Worm (Caenorhabditis elegans): ENCODE measurements around the gene plc-1.

plc-1 gene

DNA sequence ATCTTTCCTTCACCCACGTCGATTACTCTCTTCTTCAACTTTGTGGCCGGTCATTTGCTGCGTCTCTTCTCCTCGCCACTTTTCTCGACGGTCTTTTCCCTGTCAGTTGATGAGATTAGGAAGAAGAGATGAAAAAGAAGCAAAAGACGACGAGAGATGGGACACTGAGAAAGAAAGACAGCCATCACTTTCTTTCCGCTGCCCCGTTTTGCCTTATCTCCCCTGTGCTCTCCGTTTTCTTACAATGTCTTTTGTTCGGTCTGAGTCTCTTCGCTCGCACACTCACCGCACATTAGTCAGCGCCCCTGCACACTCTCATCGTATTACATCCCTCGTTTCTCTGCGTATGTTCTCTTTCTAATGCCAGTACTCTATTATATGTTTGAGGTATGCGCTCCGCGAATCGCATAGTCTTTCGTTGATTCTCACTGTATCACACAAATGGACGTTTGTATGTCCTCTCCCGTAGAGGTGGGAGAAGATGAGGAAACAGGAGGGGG, 72.3 kb downstream of the plc-1 start (continued):
- TF ChIP-seq dve-1 (tag; optimal IDR thresholded peaks at IDR 0.05) = peak; percentile 77
- TF ChIP-seq ceh-9 (tag; optimal IDR thresholded peaks at IDR 0.05) = no peak
- TF ChIP-seq ceh-22 (tag; optimal IDR thresholded peaks at IDR 0.05) = peak; percentile 76
- peak; percentile 100 for TF ChIP-seq unc-55 (GFP tag; optimal IDR thresholded peaks at IDR 0.05)
- TF ChIP-seq nhr-232 (tag; optimal IDR thresholded peaks at IDR 0.05) = no peak
- no peak for TF ChIP-seq hlh-13 (GFP tag; optimal IDR thresholded peaks at IDR 0.05)
- TF ChIP-seq ceh-30 (tag; optimal IDR thresholded peaks at IDR 0.05) = no peak
- peak; percentile 81 for TF ChIP-seq ceh-14 (tag; optimal IDR thresholded peaks at IDR 0.05)
- TF ChIP-seq lim-6 (tag; optimal IDR thresholded peaks at IDR 0.05) = peak; percentile 38
- no peak for TF ChIP-seq odd-2 (tag; optimal IDR thresholded peaks at IDR 0.05)
- TF ChIP-seq npax-4 (tag; optimal IDR thresholded peaks at IDR 0.05) = no peak
- peak; percentile 100 for TF ChIP-seq unc-42 (tag; optimal IDR thresholded peaks at IDR 0.05)
- TF ChIP-seq ceh-48 (tag; optimal IDR thresholded peaks at IDR 0.05) = peak; percentile 58
- TF ChIP-seq che-1 (tag; optimal IDR thresholded peaks at IDR 0.05) = no peak
- peak; percentile 94 for TF ChIP-seq tbx-2 (tag; optimal IDR thresholded peaks at IDR 0.05)
- peak; percentile 92 for TF ChIP-seq rnt-1 (tag; optimal IDR thresholded peaks at IDR 0.05)
- peak; percentile 92 for TF ChIP-seq hlh-30 (tag; optimal IDR thresholded peaks at IDR 0.05; ENCODE audit: insufficient read depth)
- peak; percentile 15 for TF ChIP-seq madf-2 (tag; optimal IDR thresholded peaks at IDR 0.05)
- TF ChIP-seq pag-3 (tag; optimal IDR thresholded peaks at IDR 0.05; ENCODE audit: borderline replicate concordance) = no peak
- no peak for TF ChIP-seq hlh-15 (tag; optimal IDR thresholded peaks at IDR 0.05)
- peak; percentile 85 for TF ChIP-seq sdc-2 (tag; optimal IDR thresholded peaks at IDR 0.05)
- TF ChIP-seq mec-3 (tag; optimal IDR thresholded peaks at IDR 0.05; ENCODE audit: borderline replicate concordance) = no peak
- no peak for TF ChIP-seq Y22D7AL.16 (tag; optimal IDR thresholded peaks at IDR 0.05)
- TF ChIP-seq ahr-1 (tag; optimal IDR thresholded peaks at IDR 0.05) = no peak
- peak; percentile 95 for TF ChIP-seq F13H6.1 (tag; optimal IDR thresholded peaks at IDR 0.05)
- TF ChIP-seq fax-1 (tag; optimal IDR thresholded peaks at IDR 0.05) = peak; percentile 55
- no peak for TF ChIP-seq pha-4 (tag; optimal IDR thresholded peaks at IDR 0.05)
- TF ChIP-seq ztf-16 (tag; optimal IDR thresholded peaks at IDR 0.05) = peak; percentile 14
- peak; percentile 58 for TF ChIP-seq ets-4 (tag; optimal IDR thresholded peaks at IDR 0.05)
- peak; percentile 40 for TF ChIP-seq pqm-1 (tag; optimal IDR thresholded peaks at IDR 0.05)
- TF ChIP-seq unc-3 (GFP tag; conservative IDR thresholded peaks at IDR 0.05) = no peak
- peak; percentile 57 for TF ChIP-seq unc-3 (tag; optimal IDR thresholded peaks at IDR 0.05)
- 0 out of 2 replicates have a peak, but pooled peaks have one; percentile 6 for TF ChIP-seq ceh-45 (GFP tag; IDR thresholded peaks at IDR 0.05)
- TF ChIP-seq pha-2 (tag; optimal IDR thresholded peaks at IDR 0.05) = peak; percentile 38
- peak; percentile 92 for TF ChIP-seq ref-2 (tag; optimal IDR thresholded peaks at IDR 0.05)
- no peak for TF ChIP-seq K02D7.2 (tag; optimal IDR thresholded peaks at IDR 0.05)
- peak; percentile 39 for TF ChIP-seq tbx-7 (tag; optimal IDR thresholded peaks at IDR 0.05)
- peak; percentile 71 for TF ChIP-seq pax-1 (tag; optimal IDR thresholded peaks at IDR 0.05)
- no peak for TF ChIP-seq ama-1 (optimal IDR thresholded peaks at IDR 0.05)
- TF ChIP-seq unc-86 (tag; optimal IDR thresholded peaks at IDR 0.05) = peak; percentile 25
- peak; percentile 66 for TF ChIP-seq dmd-4 (tag; optimal IDR thresholded peaks at IDR 0.05; ENCODE audit: borderline replicate concordance)
- TF ChIP-seq nfya-1 (tag; optimal IDR thresholded peaks at IDR 0.05) = peak; percentile 96
- TF ChIP-seq elt-4 (tag; optimal IDR thresholded peaks at IDR 0.05) = no peak
- TF ChIP-seq C38D4.7 (GFP tag; optimal IDR thresholded peaks at IDR 0.05) = no peak

DNA sequence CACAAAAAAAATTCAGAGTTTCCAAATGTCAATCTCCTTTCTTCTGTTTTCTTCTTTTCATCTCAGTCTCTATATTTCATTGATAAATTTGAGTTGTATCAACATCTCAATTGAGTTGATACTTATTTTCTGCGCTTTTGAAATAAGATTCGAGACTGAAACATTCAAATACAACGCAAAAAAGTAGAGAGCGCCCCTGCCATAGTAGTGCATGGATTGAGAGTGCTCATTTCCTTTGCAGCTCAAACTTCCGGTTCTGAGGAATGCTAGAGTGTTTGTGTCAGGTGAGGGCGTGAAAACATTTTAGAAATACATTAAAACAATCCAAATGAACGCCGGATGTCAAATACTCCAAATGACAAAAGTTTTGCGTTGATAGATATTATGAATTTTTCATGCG, 75.1 kb downstream of the plc-1 start:
- TF ChIP-seq ref-2 (tag; optimal IDR thresholded peaks at IDR 0.05) = no peak
- TF ChIP-seq tbx-2 (tag; optimal IDR thresholded peaks at IDR 0.05) = no peak
- no peak for TF ChIP-seq pha-2 (tag; optimal IDR thresholded peaks at IDR 0.05)
- TF ChIP-seq dmd-4 (tag; optimal IDR thresholded peaks at IDR 0.05; ENCODE audit: borderline replicate concordance) = no peak
- no peak for TF ChIP-seq ceh-31 (tag; optimal IDR thresholded peaks at IDR 0.05)
- TF ChIP-seq odd-2 (tag; optimal IDR thresholded peaks at IDR 0.05) = no peak

Measured in whole organism, late embryonic.